Worm (Caenorhabditis elegans) whole organism, L4 larva: ENCODE results near the gene D1005.4.

Source experiments
- ama-1 ChIP-seq: fragments of 150-350 bp; optimal IDR thresholded peaks from 2 replicates; lab custom pipeline; 2014; ENCODE audit warnings: inconsistent platforms, mixed read lengths
- arid-1 ChIP-seq: fragments of 200-800 bp; sonication (Bioruptor generic); conservative IDR thresholded peaks from 2 replicates; pipeline ENCODE4 v1.3.6; 2022; ENCODE audit warnings: missing genetic modification reagents, missing genetic modification characterization, missing compliant biosample characterization
- ceh-82 ChIP-seq: sonication (generic microtip); optimal IDR thresholded peaks from 2 replicates; lab custom pipeline; 2017; ENCODE audit warnings: missing biosample characterization, missing genetic modification characterization
- hlh-30 ChIP-seq: sonication (generic microtip); optimal IDR thresholded peaks from 2 replicates; lab custom pipeline; 2017; ENCODE audit warnings: antibody characterized with exemption, mild to moderate bottlenecking, missing genetic modification characterization, missing compliant biosample characterization; ENCODE audit not compliant: insufficient read depth
- lin-1 ChIP-seq: fragments of 200-800 bp; sonication (Bioruptor generic); IDR thresholded peaks from 2 replicates; pipeline ENCODE4 v1.3.6; 2022; ENCODE audit warnings: missing genetic modification reagents, missing genetic modification characterization, missing compliant biosample characterization
- lin-39 ChIP-seq: fragments of 150-350 bp; optimal IDR thresholded peaks from 2 replicates; lab custom pipeline; 2014; ENCODE audit warnings: missing biosample characterization, missing genetic modification reagents, missing genetic modification characterization
- nhr-48 ChIP-seq: sonication (generic microtip); optimal IDR thresholded peaks from 2 replicates; lab custom pipeline; 2016; ENCODE audit warnings: mild to moderate bottlenecking, missing genetic modification characterization, missing compliant biosample characterization
- nhr-76 ChIP-seq: fragments of 150-350 bp; optimal IDR thresholded peaks from 2 replicates; lab custom pipeline; 2014; ENCODE audit warnings: missing biosample characterization, missing genetic modification characterization
- pha-4 ChIP-seq, 2 experiments: fragments of 150-350 bp in 1 of 2; fragments of 200-800 bp in 1 of 2; sonication (Bioruptor generic) in 1 of 2; IDR thresholded peaks in 1 of 2; optimal IDR thresholded peaks in 1 of 2; 2 replicates each; pipeline versions ENCODE4 v1.3.6 to Lab custom; 2014 to 2022; ENCODE audit warnings: missing genetic modification characterization in 2 of 2, missing genetic modification reagents in 2 of 2, missing biosample characterization in 1 of 2, missing compliant biosample characterization in 1 of 2

- TF ChIP-seq arid-1 (GFP tag; lab: Robert Waterston, UW): peak; percentile 51; the same call in 1 of the 2 replicates
- TF ChIP-seq nhr-48: no peak
- peak; percentile 7 for TF ChIP-seq ama-1 (lab: Kevin White, UChicago)
- TF ChIP-seq ceh-82 (tag; lab: Kevin White, UChicago): no peak
- TF ChIP-seq lin-39 (tag; lab: Kevin White, UChicago): no peak
- no peak for TF ChIP-seq hlh-30 (tag; lab: Kevin White, UChicago)
- TF ChIP-seq lin-1 (GFP tag; lab: Robert Waterston, UW): no peak
- peak; percentile 7; the same call in 1 of the 2 replicates for TF ChIP-seq pha-4 (GFP tag; IDR thresholded peaks at IDR 0.05; lab: Robert Waterston, UW)
- TF ChIP-seq pha-4 (tag; optimal IDR thresholded peaks at IDR 0.05; lab: Kevin White, UChicago): no peak
- no peak for TF ChIP-seq nhr-76 (tag; lab: Kevin White, UChicago)
Measured at ce11 chrX:1451816-1452602, 33.6 kb downstream of the D1005.4 start.
